Worm (Caenorhabditis elegans) whole organism, midembryonic: ENCODE results near the gene B0285.6.

ENCODE experiments used
- T22C8.4 ChIP-seq: fragments of 200-800 bp; sonication (Bioruptor generic); IDR thresholded peaks from 2 replicates; pipeline ENCODE4 v1.3.6; 2022; ENCODE audit warnings: missing genetic modification characterization, missing compliant biosample characterization
- flt-1 ChIP-seq: fragments of 200-800 bp; sonication (Bioruptor generic); IDR thresholded peaks from 2 replicates; pipeline ENCODE4 v1.3.6; 2022; ENCODE audit warnings: missing genetic modification characterization, missing compliant biosample characterization

ce11 chrIII:4391938-4392337 is 42.0 kb downstream of the B0285.6 start:
- TF ChIP-seq T22C8.4 (GFP tag; lab: Robert Waterston, UW), result no peak
- no peak for TF ChIP-seq flt-1 (GFP tag; lab: Robert Waterston, UW)
